Worm (Caenorhabditis elegans): ENCODE measurements around the gene srz-69.

srz-69 gene

DNA sequence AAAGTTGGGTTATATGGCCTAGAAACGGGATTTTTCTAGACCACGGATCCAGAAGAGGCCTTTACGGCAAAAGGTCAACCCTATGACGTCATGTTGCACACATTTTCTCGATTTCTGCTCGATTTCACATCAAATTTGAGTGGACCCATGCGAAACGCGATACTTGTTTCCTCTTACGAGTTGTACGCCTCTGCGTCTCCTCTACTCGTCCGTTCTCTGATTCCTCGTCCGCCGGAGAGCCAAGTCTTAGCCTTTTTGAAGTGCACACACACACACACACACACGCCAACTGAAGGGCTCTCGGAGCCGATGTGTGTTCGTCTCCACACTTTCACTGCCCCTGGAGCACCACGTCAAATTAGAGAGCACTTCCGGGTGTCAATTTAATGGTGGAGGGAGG lies 43.9 kb upstream of the srz-69 start (continued):
- TF ChIP-seq lin-14 (GFP tag; optimal IDR thresholded peaks at IDR 0.05) (peak; percentile 73), aly-2 (tag; optimal IDR thresholded peaks at IDR 0.05) (no peak), xbp-1 (tag; optimal IDR thresholded peaks at IDR 0.05) (peak; percentile 13), C16A3.4 (tag; optimal IDR thresholded peaks at IDR 0.05) (no peak), unc-86 (tag; optimal IDR thresholded peaks at IDR 0.05) (peak; percentile 12), efl-1 (optimal IDR thresholded peaks at IDR 0.05) (no peak), efl-1 (GFP tag; optimal IDR thresholded peaks at IDR 0.05 in 1 of 2) (peak in 1 of 2 experiments; percentile 72), nhr-28 (tag; optimal IDR thresholded peaks at IDR 0.05) (no peak), nhr-47 (tag; optimal IDR thresholded peaks at IDR 0.05) (peak; percentile 27)

ce11 chrIV:3520374-3520773 lies 43.4 kb upstream of the srz-69 start:
- no peak for TF ChIP-seq nhr-12 (tag; optimal IDR thresholded peaks at IDR 0.05)
- TF ChIP-seq lsy-2 (tag; optimal IDR thresholded peaks at IDR 0.05), result peak in 1 of 2 experiments; percentile 10
- TF ChIP-seq ceh-90 (tag; optimal IDR thresholded peaks at IDR 0.05), result peak; percentile 1
- TF ChIP-seq hlh-17 (GFP tag; optimal IDR thresholded peaks at IDR 0.05; ENCODE audit: borderline replicate concordance), result no peak
- TF ChIP-seq snu-23 (GFP tag; optimal IDR thresholded peaks at IDR 0.05), result no peak
- peak; percentile 23 to 66 (median 33) for TF ChIP-seq ceh-82 (tag; optimal IDR thresholded peaks at IDR 0.05)
- TF ChIP-seq sup-37 (GFP tag; optimal IDR thresholded peaks at IDR 0.05), result no peak
- TF ChIP-seq zag-1 (tag; optimal IDR thresholded peaks at IDR 0.05), result no peak
- TF ChIP-seq aha-1 (tag; optimal IDR thresholded peaks at IDR 0.05), result no peak
- no peak for TF ChIP-seq egl-13 (tag; optimal IDR thresholded peaks at IDR 0.05)
- no peak for TF ChIP-seq pqm-1 (tag; optimal IDR thresholded peaks at IDR 0.05)
- TF ChIP-seq lin-14 (GFP tag; optimal IDR thresholded peaks at IDR 0.05), result peak; percentile 28
- peak; percentile 70 for TF ChIP-seq skn-1 (tag; optimal IDR thresholded peaks at IDR 0.05)
- no peak for TF ChIP-seq ztf-11 (tag; optimal IDR thresholded peaks at IDR 0.05)
- TF ChIP-seq dpl-1 (GFP tag; optimal IDR thresholded peaks at IDR 0.05), result no peak
- peak in 1 of 2 experiments; percentile 10 for TF ChIP-seq efl-1 (optimal IDR thresholded peaks at IDR 0.05)
- TF ChIP-seq efl-1 (GFP tag; optimal IDR thresholded peaks at IDR 0.05 in 1 of 2), result no peak
- no peak for TF ChIP-seq ama-1 (optimal IDR thresholded peaks at IDR 0.05)
- no peak for TF ChIP-seq rnt-1 (tag; optimal IDR thresholded peaks at IDR 0.05)
- peak; percentile 64 for TF ChIP-seq zip-4 (GFP tag; optimal IDR thresholded peaks at IDR 0.05)

- TF ChIP-seq lsy-2 (tag; optimal IDR thresholded peaks at IDR 0.05) (peak; percentile 31 to 60), lin-35 (GFP tag; optimal IDR thresholded peaks at IDR 0.05) (peak; percentile 16 to 28), unc-30 (tag; optimal IDR thresholded peaks at IDR 0.05) (no peak), isw-1 (GFP tag; IDR thresholded peaks at IDR 0.05) (peak; percentile 54), nhr-47 (tag; optimal IDR thresholded peaks at IDR 0.05) (peak; percentile 74), egl-27 (tag; optimal IDR thresholded peaks at IDR 0.05) (no peak), F16B12.6 (tag; optimal IDR thresholded peaks at IDR 0.05) (peak; percentile 4), fkh-10 (GFP tag; optimal IDR thresholded peaks at IDR 0.05) (peak; percentile 8), sup-37 (GFP tag; optimal IDR thresholded peaks at IDR 0.05) (no peak), dpl-1 (GFP tag; optimal IDR thresholded peaks at IDR 0.05) (peak; percentile 3 to 33 (median 29)), ceh-8 (GFP tag; optimal IDR thresholded peaks at IDR 0.05) (peak; percentile 0), Y116A8C.19 (tag; optimal IDR thresholded peaks at IDR 0.05; ENCODE audit: borderline replicate concordance) (no peak), nhr-19 (GFP tag; conservative IDR thresholded peaks at IDR 0.05) (peak; percentile 32), nhr-90 (tag; optimal IDR thresholded peaks at IDR 0.05; ENCODE audit: poor library complexity) (peak; percentile 1), lin-13 (GFP tag; optimal IDR thresholded peaks at IDR 0.05) (peak; percentile 3), alr-1 (tag; optimal IDR thresholded peaks at IDR 0.05; ENCODE audit: borderline replicate concordance) (no peak), skn-1 (tag; optimal IDR thresholded peaks at IDR 0.05) (no peak), C04F5.9 (tag; optimal IDR thresholded peaks at IDR 0.05) (no peak), nhr-84 (tag; optimal IDR thresholded peaks at IDR 0.05) (no peak), xbp-1 (tag; optimal IDR thresholded peaks at IDR 0.05) (peak; percentile 48), hlh-17 (GFP tag; optimal IDR thresholded peaks at IDR 0.05; ENCODE audit: borderline replicate concordance) (no peak), fkh-8 (tag; optimal IDR thresholded peaks at IDR 0.05) (peak; percentile 8), dsc-1 (tag; optimal IDR thresholded peaks at IDR 0.05) (peak; percentile 33), mdl-1 (tag; optimal IDR thresholded peaks at IDR 0.05) (peak in 1 of 2 experiments; percentile 41), hpl-2 (GFP tag; optimal IDR thresholded peaks at IDR 0.05) (no peak), efl-1 (optimal IDR thresholded peaks at IDR 0.05) (peak; percentile 76 to 91), efl-1 (GFP tag; optimal IDR thresholded peaks at IDR 0.05 in 1 of 2) (peak; percentile 26 to 89), tlp-1 (tag; optimal IDR thresholded peaks at IDR 0.05) (no peak), jun-1 (tag; optimal IDR thresholded peaks at IDR 0.05) (no peak), unc-86 (tag; optimal IDR thresholded peaks at IDR 0.05) (peak; percentile 63), unc-62 (GFP tag; optimal IDR thresholded peaks at IDR 0.05) (no peak), snu-23 (GFP tag; optimal IDR thresholded peaks at IDR 0.05) (peak; percentile 60), ceh-82 (tag; optimal IDR thresholded peaks at IDR 0.05) (peak; percentile 37 to 66 (median 53)), ets-5 (GFP tag; IDR thresholded peaks at IDR 0.05) (no peak)
Measured at ce11 chrIV:3519352-3519751, 42.3 kb upstream of the srz-69 start.

All from whole organism, L1 larva.